Fruit fly (Drosophila melanogaster) whole organism, embryonic: ENCODE results near the gene Sec63.
A peak's percentile ranks its signal among the peaks of the same experiment; 100 is the strongest.

ENCODE experiments used
- Asciz ChIP-seq: fragments of 200-800 bp; sonication (Bioruptor generic); optimal IDR thresholded peaks from 2 replicates; lab custom pipeline; 2017; ENCODE audit warnings: missing biosample characterization, mild to moderate bottlenecking, missing genetic modification characterization, missing genetic modification reagents
- Atf3 ChIP-seq: fragments of 200-800 bp; sonication (Bioruptor generic); optimal IDR thresholded peaks from 3 replicates; lab custom pipeline; 2016; ENCODE audit warnings: missing biosample characterization, missing genetic modification characterization
- CG11085 ChIP-seq: fragments of 200-800 bp; sonication (Bioruptor generic); IDR thresholded peaks from 2 replicates; pipeline ENCODE4 v1.3.6; 2022; ENCODE audit warnings: missing biosample characterization, missing genetic modification characterization
- CG11504 ChIP-seq: fragments of 200-800 bp; sonication (Bioruptor generic); optimal IDR thresholded peaks from 3 replicates; lab custom pipeline; 2019; ENCODE audit warnings: missing biosample characterization, mild to moderate bottlenecking, missing genetic modification characterization, moderate library complexity
- CG13424 ChIP-seq: fragments of 200-800 bp; sonication (Bioruptor generic); optimal IDR thresholded peaks from 2 replicates; lab custom pipeline; 2019; ENCODE audit warnings: missing biosample characterization, mild to moderate bottlenecking, missing genetic modification characterization, moderate library complexity
- CG14667 ChIP-seq: fragments of 200-800 bp; sonication (Bioruptor generic); IDR thresholded peaks from 2 replicates; pipeline ENCODE4 v1.3.6; 2022; ENCODE audit warnings: missing biosample characterization, missing genetic modification characterization
- CG31441 ChIP-seq: fragments of 200-800 bp; sonication (Bioruptor generic); IDR thresholded peaks from 2 replicates; pipeline ENCODE4 v1.3.6; 2022; ENCODE audit warnings: missing biosample characterization, missing genetic modification characterization
- CG3407 ChIP-seq: fragments of 200-800 bp; sonication (Bioruptor generic); optimal IDR thresholded peaks from 2 replicates; lab custom pipeline; 2018; ENCODE audit warnings: missing biosample characterization, mild to moderate bottlenecking, missing genetic modification characterization
- CG3995 ChIP-seq: fragments of 200-800 bp; sonication (Bioruptor generic); optimal IDR thresholded peaks from 3 replicates; lab custom pipeline; 2016; ENCODE audit warnings: missing biosample characterization, missing genetic modification characterization
- CG4617 ChIP-seq: fragments of 200-800 bp; sonication (Bioruptor generic); optimal IDR thresholded peaks from 3 replicates; lab custom pipeline; 2016; ENCODE audit warnings: missing biosample characterization, missing genetic modification characterization, borderline replicate concordance
- CG7839 ChIP-seq: fragments of 200-800 bp; sonication (Bioruptor generic); optimal IDR thresholded peaks from 3 replicates; lab custom pipeline; 2018; ENCODE audit warnings: missing biosample characterization, mild to moderate bottlenecking, missing genetic modification characterization, moderate library complexity
- CG7928 ChIP-seq: fragments of 200-800 bp; sonication (Bioruptor generic); optimal IDR thresholded peaks from 2 replicates; lab custom pipeline; 2017; ENCODE audit warnings: missing biosample characterization, mild to moderate bottlenecking, missing genetic modification characterization
- CG9727 ChIP-seq: fragments of 200-800 bp; sonication (Bioruptor generic); optimal IDR thresholded peaks from 3 replicates; lab custom pipeline; 2017; ENCODE audit warnings: missing biosample characterization, mild to moderate bottlenecking, missing genetic modification characterization
- D ChIP-seq, 2 experiments: fragments of 200-800 bp in 1 of 2; fragments of >200 bp in 1 of 2; sonication (Bioruptor generic) in 1 of 2; optimal IDR thresholded peaks; 2 replicates in 1 of 2; 3 replicates in 1 of 2; lab custom pipeline; 2017; ENCODE audit warnings: mild to moderate bottlenecking in 1 of 2, missing biosample characterization in 1 of 2, missing genetic modification characterization in 1 of 2, missing genetic modification reagents in 1 of 2
- Drgx ChIP-seq: fragments of 200-800 bp; sonication (Bioruptor generic); IDR thresholded peaks from 2 replicates; pipeline ENCODE4 v1.3.6; 2022; ENCODE audit warnings: missing biosample characterization, missing genetic modification characterization
- ERR ChIP-seq: fragments of 200-800 bp; sonication (Bioruptor generic); optimal IDR thresholded peaks from 2 replicates; lab custom pipeline; 2016; ENCODE audit warnings: missing biosample characterization, missing genetic modification characterization
- Fer3 ChIP-seq: fragments of 200-800 bp; sonication (Bioruptor generic); optimal IDR thresholded peaks from 2 replicates; lab custom pipeline; 2018; ENCODE audit warnings: missing biosample characterization, mild to moderate bottlenecking, missing genetic modification characterization, moderate library complexity
- H15 ChIP-seq: fragments of 200-800 bp; sonication (Bioruptor generic); IDR thresholded peaks from 3 replicates; pipeline ENCODE4 v1.3.6; 2022; ENCODE audit warnings: missing biosample characterization, missing genetic modification characterization
- HLH54F ChIP-seq: fragments of 200-800 bp; sonication (Bioruptor generic); optimal IDR thresholded peaks from 3 replicates; lab custom pipeline; 2016; ENCODE audit warnings: missing biosample characterization, missing genetic modification characterization
- Hr51 ChIP-seq, 2 experiments: fragments of 200-800 bp; sonication (Bioruptor generic); optimal IDR thresholded peaks; 2 replicates in 1 of 2; 3 replicates in 1 of 2; lab custom pipeline; 2016 to 2018; ENCODE audit warnings: missing biosample characterization in 2 of 2, missing genetic modification characterization in 2 of 2, mild to moderate bottlenecking in 1 of 2, moderate library complexity in 1 of 2
- Mad ChIP-seq: fragments of 200-800 bp; sonication (Bioruptor generic); optimal IDR thresholded peaks from 2 replicates; lab custom pipeline; 2016; ENCODE audit warnings: missing biosample characterization, missing genetic modification characterization
- NK7.1 ChIP-seq: fragments of 200-800 bp; sonication (Bioruptor generic); optimal IDR thresholded peaks from 3 replicates; lab custom pipeline; 2016; ENCODE audit warnings: missing biosample characterization, missing genetic modification characterization
- Sry-β ChIP-seq: fragments of 200-800 bp; sonication (Bioruptor generic); optimal IDR thresholded peaks from 2 replicates; lab custom pipeline; 2018; ENCODE audit warnings: missing biosample characterization, mild to moderate bottlenecking, missing genetic modification characterization, moderate library complexity
- TFAM ChIP-seq: fragments of 200-800 bp; sonication (Bioruptor generic); optimal IDR thresholded peaks from 2 replicates; lab custom pipeline; 2017; ENCODE audit warnings: missing biosample characterization, missing genetic modification characterization, inconsistent platforms
- ac ChIP-seq: fragments of 200-800 bp; sonication (Bioruptor generic); optimal IDR thresholded peaks from 3 replicates; lab custom pipeline; 2017; ENCODE audit warnings: missing biosample characterization, mild to moderate bottlenecking, missing genetic modification characterization
- ase ChIP-seq: fragments of 200-800 bp; sonication (Bioruptor generic); IDR thresholded peaks from 3 replicates; pipeline ENCODE4 v1.3.6; 2022; ENCODE audit warnings: missing biosample characterization, missing genetic modification characterization
- br ChIP-seq: fragments of >200 bp; optimal IDR thresholded peaks from 2 replicates; lab custom pipeline; 2017
- cad ChIP-seq: fragments of >200 bp; optimal IDR thresholded peaks from 2 replicates; lab custom pipeline; 2017; ENCODE audit warnings: missing biosample characterization, missing genetic modification characterization
- chif ChIP-seq, 2 experiments: fragments of 200-800 bp; sonication (Bioruptor generic); optimal IDR thresholded peaks; 3 replicates each; lab custom pipeline; 2016; ENCODE audit warnings: missing biosample characterization in 2 of 2, missing genetic modification characterization in 2 of 2
- croc ChIP-seq: fragments of 200-800 bp; sonication (Bioruptor generic); conservative IDR thresholded peaks from 3 replicates; pipeline ENCODE4 v1.3.6; 2022; ENCODE audit warnings: missing biosample characterization, missing genetic modification characterization
- crp ChIP-seq, 2 experiments: fragments of 200-800 bp; sonication (Bioruptor generic); optimal IDR thresholded peaks; 2 replicates in 1 of 2; 3 replicates in 1 of 2; lab custom pipeline; 2017; ENCODE audit warnings: missing biosample characterization in 2 of 2, missing genetic modification characterization in 2 of 2, mild to moderate bottlenecking in 1 of 2, moderate library complexity in 1 of 2
- ewg ChIP-seq: fragments of 200-800 bp; sonication (Bioruptor generic); optimal IDR thresholded peaks from 3 replicates; lab custom pipeline; 2017; ENCODE audit warnings: mild to moderate bottlenecking, missing biosample characterization, missing genetic modification reagents, missing genetic modification characterization
- fd96Cb ChIP-seq: fragments of 200-800 bp; sonication (Bioruptor generic); optimal IDR thresholded peaks from 2 replicates; lab custom pipeline; 2018; ENCODE audit warnings: missing biosample characterization, mild to moderate bottlenecking, missing genetic modification characterization, moderate library complexity
- gce ChIP-seq: fragments of 200-800 bp; sonication (Bioruptor generic); IDR thresholded peaks from 3 replicates; pipeline ENCODE4 v1.3.6; 2022; ENCODE audit warnings: missing biosample characterization, missing genetic modification characterization
- grau ChIP-seq: fragments of 200-800 bp; optimal IDR thresholded peaks from 3 replicates; lab custom pipeline; 2019; ENCODE audit warnings: missing biosample characterization, mild to moderate bottlenecking, missing genetic modification characterization, moderate library complexity
- hkb ChIP-seq, 2 experiments: fragments of 200-800 bp in 1 of 2; fragments of >200 bp in 1 of 2; sonication (Bioruptor generic) in 1 of 2; IDR thresholded peaks in 1 of 2; optimal IDR thresholded peaks in 1 of 2; 2 replicates each; pipeline versions ENCODE4 v1.3.6 to Lab custom; 2017 to 2022; ENCODE audit warnings: missing biosample characterization in 1 of 2, missing genetic modification characterization in 1 of 2
- jigr1 ChIP-seq: fragments of 200-800 bp; sonication (Bioruptor generic); IDR thresholded peaks from 3 replicates; pipeline ENCODE4 v1.3.6; 2022; ENCODE audit warnings: missing biosample characterization, missing genetic modification characterization
- lab ChIP-seq: fragments of 200-800 bp; sonication (Bioruptor generic); optimal IDR thresholded peaks from 3 replicates; lab custom pipeline; 2017; ENCODE audit warnings: missing biosample characterization, missing genetic modification characterization, mild to moderate bottlenecking, moderate library complexity, missing genetic modification reagents
- nom ChIP-seq: fragments of 200-800 bp; sonication (Bioruptor generic); optimal IDR thresholded peaks from 2 replicates; lab custom pipeline; 2017; ENCODE audit warnings: missing biosample characterization, missing genetic modification characterization, mild to moderate bottlenecking, moderate library complexity, missing genetic modification reagents
- pfk ChIP-seq: fragments of 200-800 bp; sonication (Bioruptor generic); optimal IDR thresholded peaks from 2 replicates; lab custom pipeline; 2018; ENCODE audit warnings: missing biosample characterization, mild to moderate bottlenecking, missing genetic modification characterization, moderate library complexity
- psq ChIP-seq: fragments of 200-800 bp; sonication (Bioruptor generic); optimal IDR thresholded peaks from 2 replicates; lab custom pipeline; 2017; ENCODE audit warnings: missing biosample characterization, missing genetic modification characterization
- sens ChIP-seq: fragments of 200-800 bp; sonication (Bioruptor generic); peaks from one replicate; lab custom pipeline; 2016; ENCODE audit warnings: missing biosample characterization, missing genetic modification characterization
- so ChIP-seq: fragments of 200-800 bp; sonication (Bioruptor generic); IDR thresholded peaks from 3 replicates; pipeline ENCODE4 v1.3.6; 2022; ENCODE audit warnings: missing biosample characterization, missing genetic modification characterization

Gene Sec63

dm6 chr3L:7314133-7314532, 46.2 kb upstream of the Sec63 start (continued):
- TF ChIP-seq CG11504 (tag; lab: Kevin White, UChicago) (peak; percentile 49), TFAM (GFP tag; lab: Kevin White, UChicago) (no peak), CG7839 (peak; percentile 34), CG31441 (GFP tag; lab: Robert Waterston, UW) (0 out of 2 replicates have a peak, but pooled peaks have one; percentile 14), Atf3 (GFP tag; lab: Kevin White, UChicago) (no peak), CG9727 (peak; percentile 17), CG13424 (tag; lab: Kevin White, UChicago) (no peak), jigr1 (GFP tag; lab: Robert Waterston, UW) (no peak), Sry-β (GFP tag; lab: Kevin White, UChicago) (no peak), pfk (no peak), Hr51 (GFP tag; optimal IDR thresholded peaks at IDR 0.05; lab: Kevin White, UChicago) (peak in 1 of 2 experiments; percentile 41), gce (no peak), br (no peak), CG11085 (GFP tag; lab: Robert Waterston, UW) (no peak), ac (GFP tag; lab: Kevin White, UChicago) (no peak), grau (tag; lab: Kevin White, UChicago) (peak; percentile 4)
- TF ChIP-seq, all 482 proteins: peak for 15

dm6 chr3L:7319768-7320167, 40.6 kb upstream of the Sec63 start, which contains the start of gene CG8607:
TSS of gene CG8607 (plus strand) at chr3L:7320068.
- TF ChIP-seq psq (GFP tag; lab: Kevin White, UChicago) (no peak), D (optimal IDR thresholded peaks at IDR 0.05; lab: Kevin White, UChicago) (no peak), D (GFP tag; optimal IDR thresholded peaks at IDR 0.05; lab: Kevin White, UChicago) (no peak), CG3407 (GFP tag; lab: Kevin White, UChicago) (no peak), sens (GFP tag; lab: Kevin White, UChicago) (peak; percentile 15), CG3995 (no peak), Mad (GFP tag; lab: Kevin White, UChicago) (no peak), NK7.1 (GFP tag; lab: Kevin White, UChicago) (no peak), ase (GFP tag; lab: Robert Waterston, UW) (no peak), H15 (GFP tag; lab: Robert Waterston, UW) (no peak), nom (GFP tag; lab: Kevin White, UChicago) (no peak), ewg (GFP tag; lab: Kevin White, UChicago) (no peak), Drgx (no peak), Fer3 (tag; lab: Kevin White, UChicago) (no peak), ERR (GFP tag; lab: Kevin White, UChicago) (no peak), CG7928 (GFP tag; lab: Kevin White, UChicago) (peak; percentile 21), hkb (optimal IDR thresholded peaks at IDR 0.05; lab: Kevin White, UChicago) (no peak), hkb (GFP tag; IDR thresholded peaks at IDR 0.05; lab: Robert Waterston, UW) (no peak), so (GFP tag; lab: Robert Waterston, UW) (no peak), cad (no peak), CG4617 (GFP tag; lab: Kevin White, UChicago) (no peak), chif (GFP tag; optimal IDR thresholded peaks at IDR 0.05; lab: Kevin White, UChicago) (no peak), CG14667 (GFP tag; lab: Robert Waterston, UW) (no peak), croc (GFP tag; lab: Robert Waterston, UW) (no peak), HLH54F (GFP tag; lab: Kevin White, UChicago) (no peak), Asciz (no peak), lab (no peak), crp (GFP tag; optimal IDR thresholded peaks at IDR 0.05; lab: Kevin White, UChicago) (peak in 1 of 2 experiments; percentile 57), fd96Cb (tag; lab: Kevin White, UChicago) (no peak)
